Fruit fly (Drosophila melanogaster): ENCODE measurements around the gene CG34169.

CG34169 gene

dm6 chr2L:17207072-17207471 is 33.8 kb downstream of the CG34169 start (continued):
- TF ChIP-seq CG9727 (GFP tag; optimal IDR thresholded peaks at IDR 0.05): peak; percentile 23
- peak; percentile 40 for TF ChIP-seq phol (tag; optimal IDR thresholded peaks at IDR 0.05)
- no peak for TF ChIP-seq CG3726 (GFP tag; IDR thresholded peaks at IDR 0.05)
- peak; percentile 64 for TF ChIP-seq CG2678 (tag; optimal IDR thresholded peaks at IDR 0.05)
- peak in 1 of 2 experiments; percentile 25 for TF ChIP-seq eve (GFP tag; optimal IDR thresholded peaks at IDR 0.05)
- peak; percentile 7 for TF ChIP-seq sug (tag; optimal IDR thresholded peaks at IDR 0.05)
- no peak for TF ChIP-seq CG11085 (GFP tag; IDR thresholded peaks at IDR 0.05)
- no peak for TF ChIP-seq CG13624 (GFP tag; optimal IDR thresholded peaks at IDR 0.05)
- TF ChIP-seq fd96Cb (tag; optimal IDR thresholded peaks at IDR 0.05): peak; percentile 12
- TF ChIP-seq CG13296 (GFP tag; optimal IDR thresholded peaks at IDR 0.05): no peak
- TF ChIP-seq CoRest (tag; optimal IDR thresholded peaks at IDR 0.05): peak; percentile 33
- no peak for TF ChIP-seq Hmx (GFP tag; optimal IDR thresholded peaks at IDR 0.05)
- no peak for TF ChIP-seq CG6791 (GFP tag; IDR thresholded peaks at IDR 0.05; ENCODE audit: partially characterized antibody)
- TF ChIP-seq oc (tag; optimal IDR thresholded peaks at IDR 0.05): no peak
- TF ChIP-seq dm (GFP tag; optimal IDR thresholded peaks at IDR 0.05): no peak
- TF ChIP-seq tap (tag; optimal IDR thresholded peaks at IDR 0.05): no peak
- peak; percentile 56 for TF ChIP-seq CG7556 (GFP tag; optimal IDR thresholded peaks at IDR 0.05)
- TF ChIP-seq CG2712 (tag; optimal IDR thresholded peaks at IDR 0.05): peak; percentile 27
- TF ChIP-seq CG34422 (GFP tag; IDR thresholded peaks at IDR 0.05): no peak
- no peak for TF ChIP-seq z (GFP tag; IDR thresholded peaks at IDR 0.05)
- peak; percentile 14 for TF ChIP-seq org-1 (GFP tag; optimal IDR thresholded peaks at IDR 0.05)
- TF ChIP-seq CG12659 (GFP tag; optimal IDR thresholded peaks at IDR 0.05): peak; percentile 18
- 0 out of 2 replicates have a peak, but pooled peaks have one; percentile 22 for TF ChIP-seq slbo (GFP tag; IDR thresholded peaks at IDR 0.05)
- TF ChIP-seq Poxn (GFP tag; IDR thresholded peaks at IDR 0.05): no peak
- TF ChIP-seq CG12391 (tag; optimal IDR thresholded peaks at IDR 0.05): peak; percentile 28
- TF ChIP-seq CG7839 (tag; optimal IDR thresholded peaks at IDR 0.05): peak; percentile 54
- 0 out of 3 replicates have a peak, but pooled peaks have one; percentile 8 for TF ChIP-seq CG11695 (GFP tag; IDR thresholded peaks at IDR 0.05)
- TF ChIP-seq CG6254 (GFP tag; optimal IDR thresholded peaks at IDR 0.05): no peak
- TF ChIP-seq CG14014 (GFP tag; IDR thresholded peaks at IDR 0.05): peak; percentile 35; the same call in 1 of the 2 replicates
- TF ChIP-seq CG12219 (GFP tag; optimal IDR thresholded peaks at IDR 0.05): no peak
- peak; percentile 31 for TF ChIP-seq Meics (GFP tag; optimal IDR thresholded peaks at IDR 0.05)
- TF ChIP-seq fd64A (GFP tag; optimal IDR thresholded peaks at IDR 0.05): no peak
- no peak for TF ChIP-seq sd (tag; optimal IDR thresholded peaks at IDR 0.05)
- peak; percentile 0 for TF ChIP-seq bcd (GFP tag; optimal IDR thresholded peaks at IDR 0.05)
- TF ChIP-seq NfI (GFP tag; optimal IDR thresholded peaks at IDR 0.05): peak; percentile 7
- TF ChIP-seq crc (GFP tag; optimal IDR thresholded peaks at IDR 0.05): no peak
- TF ChIP-seq Hr51 (GFP tag; optimal IDR thresholded peaks at IDR 0.05): peak in 1 of 2 experiments; percentile 68
- peak; percentile 45 for TF ChIP-seq CG13424 (tag; optimal IDR thresholded peaks at IDR 0.05)
- TF ChIP-seq gem (tag; optimal IDR thresholded peaks at IDR 0.05): peak; percentile 61
- no peak for TF ChIP-seq stc (GFP tag; IDR thresholded peaks at IDR 0.05)
- TF ChIP-seq Hmr (GFP tag; optimal IDR thresholded peaks at IDR 0.05): peak; percentile 46
- TF ChIP-seq row (GFP tag; IDR thresholded peaks at IDR 0.05): peak; percentile 35
- TF ChIP-seq Taf1 (GFP tag; IDR thresholded peaks at IDR 0.05): no peak
- TF ChIP-seq grau (tag; optimal IDR thresholded peaks at IDR 0.05): peak; percentile 53
- peak; percentile 0 for TF ChIP-seq Hand (GFP tag; optimal IDR thresholded peaks at IDR 0.05)
- TF ChIP-seq esg (GFP tag; conservative IDR thresholded peaks at IDR 0.05): peak; percentile 29; the same call in 1 of the 2 replicates
- no peak for TF ChIP-seq ro (GFP tag; IDR thresholded peaks at IDR 0.05)
- TF ChIP-seq en (GFP tag; optimal IDR thresholded peaks at IDR 0.05): no peak
- TF ChIP-seq Hsf (GFP tag; optimal IDR thresholded peaks at IDR 0.05): no peak
- TF ChIP-seq CG18262 (tag; optimal IDR thresholded peaks at IDR 0.05): peak; percentile 22
- no peak for TF ChIP-seq sqz (GFP tag; optimal IDR thresholded peaks at IDR 0.05)
